Fruit fly (Drosophila melanogaster) whole organism, adult: ENCODE measurements around the gene CG3117.

Experiments
- CG11617 ChIP-seq: fragments of 200-800 bp; sonication (Bioruptor generic); optimal IDR thresholded peaks from 2 replicates; lab custom pipeline; 2017; ENCODE audit warnings: mild to moderate bottlenecking, missing biosample characterization, missing genetic modification reagents, missing genetic modification characterization
- CG12768 ChIP-seq: fragments of 200-800 bp; sonication (Bioruptor generic); optimal IDR thresholded peaks from 2 replicates; lab custom pipeline; 2017; ENCODE audit warnings: missing biosample characterization, missing genetic modification characterization, mild to moderate bottlenecking, moderate library complexity, missing genetic modification reagents
- CG33017 ChIP-seq: fragments of 200-800 bp; sonication (Bioruptor generic); optimal IDR thresholded peaks from 2 replicates; lab custom pipeline; 2018; ENCODE audit warnings: missing biosample characterization, mild to moderate bottlenecking, missing genetic modification characterization, moderate library complexity
- CG7101 ChIP-seq: fragments of 200-800 bp; sonication (Bioruptor generic); optimal IDR thresholded peaks from 2 replicates; lab custom pipeline; 2018; ENCODE audit warnings: missing biosample characterization, mild to moderate bottlenecking, missing genetic modification characterization, moderate library complexity
- Clk ChIP-seq: fragments of 200-800 bp; sonication (Bioruptor generic); optimal IDR thresholded peaks from 2 replicates; lab custom pipeline; 2017; ENCODE audit warnings: missing biosample characterization, missing genetic modification characterization
- Hr96 ChIP-seq: fragments of 200-800 bp; sonication (Bioruptor generic); optimal IDR thresholded peaks from 2 replicates; lab custom pipeline; 2016; ENCODE audit warnings: missing biosample characterization, missing genetic modification characterization
- kay ChIP-seq: fragments of 200-800 bp; sonication (Bioruptor generic); peaks from one replicate; lab custom pipeline; 2016; ENCODE audit warnings: missing biosample characterization, missing genetic modification characterization, borderline replicate concordance
- tj ChIP-seq: fragments of 200-800 bp; sonication (Bioruptor generic); optimal IDR thresholded peaks from 3 replicates; lab custom pipeline; 2017; ENCODE audit warnings: missing biosample characterization, mild to moderate bottlenecking, missing genetic modification characterization, moderate library complexity

dm6 chr2L:2812137-2812536, 34.9 kb downstream of the CG3117 start, which contains the start of gene CG2964:
- no peak for TF ChIP-seq CG7101
- TF ChIP-seq kay (GFP tag; lab: Kevin White, UChicago) = no peak
- TF ChIP-seq CG11617 (GFP tag; lab: Kevin White, UChicago) = no peak
- TF ChIP-seq Clk (GFP tag; lab: Kevin White, UChicago) = no peak
- no peak for TF ChIP-seq CG12768 (GFP tag; lab: Kevin White, UChicago)
- no peak for TF ChIP-seq Hr96
- no peak for TF ChIP-seq tj (GFP tag; lab: Kevin White, UChicago)
- no peak for TF ChIP-seq CG33017
